Fruit fly (Drosophila melanogaster): ENCODE data around the gene Rca1.

The Rca1 gene

DNA sequence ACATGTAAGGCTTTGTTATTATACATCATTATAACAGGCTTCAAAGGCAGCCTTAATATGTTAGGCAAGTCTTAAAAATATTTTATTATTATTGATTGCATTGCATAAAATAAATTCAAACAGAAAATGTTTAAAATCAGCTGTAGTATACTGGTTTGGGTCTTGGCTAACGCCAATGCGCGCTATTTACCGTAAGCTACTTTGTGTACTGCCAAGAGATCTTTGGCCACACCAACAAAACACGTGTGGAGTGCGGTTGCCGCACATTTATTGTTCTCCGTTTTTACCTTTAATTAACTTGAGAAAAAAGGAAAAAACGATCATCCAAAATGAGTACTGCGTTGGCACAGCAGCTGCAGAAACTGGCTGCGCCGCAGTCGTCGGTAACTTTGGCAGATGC, 1.8 kb downstream of the Rca1 start (continued):
- TF ChIP-seq her (GFP tag; optimal IDR thresholded peaks at IDR 0.05) (no peak), vvl (GFP tag; IDR thresholded peaks at IDR 0.05) (no peak), pzg (GFP tag; optimal IDR thresholded peaks at IDR 0.05) (peak; percentile 92), CG11696 (GFP tag; IDR thresholded peaks at IDR 0.05) (no peak), eyg (GFP tag; optimal IDR thresholded peaks at IDR 0.05) (no peak), CG12299 (tag; optimal IDR thresholded peaks at IDR 0.05) (no peak), CG7271 (tag; optimal IDR thresholded peaks at IDR 0.05) (no peak), CG8924 (tag; optimal IDR thresholded peaks at IDR 0.05) (peak; percentile 59), Doc2 (GFP tag; IDR thresholded peaks at IDR 0.05) (no peak), CG11560 (tag; IDR thresholded peaks at IDR 0.05) (no peak), CG7357 (GFP tag; IDR thresholded peaks at IDR 0.05) (no peak), CG5245 (GFP tag; optimal IDR thresholded peaks at IDR 0.05) (no peak), CG3726 (GFP tag; IDR thresholded peaks at IDR 0.05) (no peak), CG7556 (GFP tag; optimal IDR thresholded peaks at IDR 0.05) (no peak), Jarid2 (GFP tag; optimal IDR thresholded peaks at IDR 0.05) (no peak), Scr (GFP tag; IDR thresholded peaks at IDR 0.05; ENCODE audit: partially characterized antibody) (no peak), dmrt11E (tag; optimal IDR thresholded peaks at IDR 0.05) (no peak), lov (optimal IDR thresholded peaks at IDR 0.05) (no peak), lov (GFP tag; IDR thresholded peaks at IDR 0.05) (no peak), fru (optimal IDR thresholded peaks at IDR 0.05) (no peak), Atf-2 (GFP tag; optimal IDR thresholded peaks at IDR 0.05) (no peak), org-1 (GFP tag; optimal IDR thresholded peaks at IDR 0.05) (no peak), jing (GFP tag; optimal IDR thresholded peaks at IDR 0.05) (no peak), CG32767 (GFP tag; IDR thresholded peaks at IDR 0.05) (peak; percentile 45; the same call in 1 of the 2 replicates), vfl (GFP tag; optimal IDR thresholded peaks at IDR 0.05) (no peak), Dll (GFP tag; IDR thresholded peaks at IDR 0.05; ENCODE audit: partially characterized antibody) (0 out of 4 replicates have a peak, but pooled peaks have one; percentile 39), Abd-B (GFP tag; optimal IDR thresholded peaks at IDR 0.05) (peak; percentile 15), CG7928 (GFP tag; optimal IDR thresholded peaks at IDR 0.05) (no peak), CG34376 (GFP tag; optimal IDR thresholded peaks at IDR 0.05) (no peak), CG31365 (tag; optimal IDR thresholded peaks at IDR 0.05) (no peak), klu (GFP tag; IDR thresholded peaks at IDR 0.05) (no peak), CG13775 (GFP tag; optimal IDR thresholded peaks at IDR 0.05) (no peak), unpg (GFP tag; optimal IDR thresholded peaks at IDR 0.05) (no peak), stwl (tag; optimal IDR thresholded peaks at IDR 0.05) (peak; percentile 68), CG11723 (GFP tag; optimal IDR thresholded peaks at IDR 0.05) (no peak), sd (tag; optimal IDR thresholded peaks at IDR 0.05) (no peak), CG17361 (GFP tag; IDR thresholded peaks at IDR 0.05) (no peak), CG2202 (tag; optimal IDR thresholded peaks at IDR 0.05) (no peak), Rx (GFP tag; IDR thresholded peaks at IDR 0.05) (no peak), CG31224 (GFP tag; IDR thresholded peaks at IDR 0.05) (no peak), gfzf (GFP tag; optimal IDR thresholded peaks at IDR 0.05) (peak; percentile 91), Aef1 (GFP tag; IDR thresholded peaks at IDR 0.05) (no peak), E2f1 (GFP tag; IDR thresholded peaks at IDR 0.05) (peak; percentile 52; the same call in 1 of the 2 replicates), cato (GFP tag; optimal IDR thresholded peaks at IDR 0.05; ENCODE audit: borderline replicate concordance) (no peak), Bteb2 (GFP tag; optimal IDR thresholded peaks at IDR 0.05) (no peak), CG7963 (GFP tag; IDR thresholded peaks at IDR 0.05; ENCODE audit: partially characterized antibody) (no peak), CG12236 (GFP tag; optimal IDR thresholded peaks at IDR 0.05) (no peak), CG10543 (GFP tag; optimal IDR thresholded peaks at IDR 0.05) (no peak), CG15269 (tag; optimal IDR thresholded peaks at IDR 0.05) (no peak), CG8944 (GFP tag; optimal IDR thresholded peaks at IDR 0.05) (no peak), bbx (GFP tag; IDR thresholded peaks at IDR 0.05; ENCODE audit: partially characterized antibody) (0 out of 2 replicates have a peak, but pooled peaks have one; percentile 20), ara (GFP tag; IDR thresholded peaks at IDR 0.05) (no peak)

Measured in whole organism, embryonic.